Worm (Caenorhabditis elegans) whole organism, L1 larva: ENCODE results near the gene egl-27.

ENCODE experiments used
- C04F5.9 ChIP-seq: sonication (generic microtip); optimal IDR thresholded peaks from 2 replicates; lab custom pipeline; 2016; ENCODE audit warnings: missing genetic modification characterization, missing compliant biosample characterization
- C16A3.4 ChIP-seq: fragments of 150-350 bp; optimal IDR thresholded peaks from 2 replicates; lab custom pipeline; 2014; ENCODE audit warnings: missing biosample characterization, missing genetic modification characterization
- C34B4.2 ChIP-seq: sonication (generic microtip); optimal IDR thresholded peaks from 2 replicates; lab custom pipeline; 2017; ENCODE audit warnings: mild to moderate bottlenecking, missing genetic modification characterization, missing compliant biosample characterization
- F16B12.6 ChIP-seq: fragments of 150-350 bp; optimal IDR thresholded peaks from 2 replicates; lab custom pipeline; 2014; ENCODE audit warnings: missing biosample characterization, missing genetic modification characterization
- Y116A8C.19 ChIP-seq: sonication (generic microtip); optimal IDR thresholded peaks from 2 replicates; lab custom pipeline; 2016; ENCODE audit warnings: missing compliant biosample characterization, missing genetic modification characterization, borderline replicate concordance
- aha-1 ChIP-seq: fragments of 150-350 bp; optimal IDR thresholded peaks from 2 replicates; lab custom pipeline; 2014; ENCODE audit warnings: missing biosample characterization, missing genetic modification characterization
- alr-1 ChIP-seq: fragments of 200-800 bp; sonication (Bioruptor generic); optimal IDR thresholded peaks from 2 replicates; lab custom pipeline; 2018; ENCODE audit warnings: borderline replicate concordance, mild to moderate bottlenecking, missing genetic modification characterization, missing compliant biosample characterization
- aly-2 ChIP-seq: fragments of 150-350 bp; optimal IDR thresholded peaks from 2 replicates; lab custom pipeline; 2014; ENCODE audit warnings: missing biosample characterization, missing genetic modification characterization
- ama-1 ChIP-seq: fragments of 150-350 bp; optimal IDR thresholded peaks from 2 replicates; lab custom pipeline; 2014
- ceh-63 ChIP-seq: fragments of 200-800 bp; sonication (Bioruptor generic); optimal IDR thresholded peaks from 2 replicates; lab custom pipeline; 2018; ENCODE audit warnings: mild to moderate bottlenecking, missing genetic modification characterization, missing compliant biosample characterization
- ceh-90 ChIP-seq: sonication (generic microtip); optimal IDR thresholded peaks from 2 replicates; lab custom pipeline; 2016; ENCODE audit warnings: missing genetic modification characterization, missing compliant biosample characterization
- dsc-1 ChIP-seq: sonication (generic microtip); optimal IDR thresholded peaks from 2 replicates; lab custom pipeline; 2016; ENCODE audit warnings: mild to moderate bottlenecking, missing genetic modification characterization, missing compliant biosample characterization
- efl-1 ChIP-seq, 4 experiments: fragments of 150-350 bp; optimal IDR thresholded peaks in 3 of 4; peaks in 1 of 4; 1 replicate in 1 of 4; 2 replicates in 3 of 4; lab custom pipeline; 2014; ENCODE audit warnings: missing biosample characterization in 2 of 4, missing genetic modification characterization in 2 of 4, missing genetic modification reagents in 2 of 4
- efl-3 ChIP-seq: fragments of 200-800 bp; sonication (Bioruptor generic); optimal IDR thresholded peaks from 2 replicates; lab custom pipeline; 2018; ENCODE audit warnings: mild to moderate bottlenecking, missing genetic modification characterization, missing compliant biosample characterization
- egl-13 ChIP-seq: sonication (generic microtip); optimal IDR thresholded peaks from 2 replicates; lab custom pipeline; 2016; ENCODE audit warnings: missing genotype, missing genetic modification reagents, missing genetic modification characterization, missing compliant biosample characterization
- egl-27 ChIP-seq, 2 experiments: fragments of 150-350 bp in 1 of 2; sonication (generic microtip); optimal IDR thresholded peaks; 3 replicates each; lab custom pipeline; 2017 to 2018; ENCODE audit warnings: missing biosample characterization in 2 of 2, missing genetic modification characterization in 2 of 2, missing genetic modification reagents in 2 of 2
- elt-2 ChIP-seq: sonication (generic microtip); optimal IDR thresholded peaks from 2 replicates; lab custom pipeline; 2016; ENCODE audit warnings: missing genetic modification characterization, mild to moderate bottlenecking, inconsistent platforms, missing compliant biosample characterization, missing genetic modification reagents
- ets-5 ChIP-seq: fragments of 200-800 bp; sonication (Bioruptor generic); IDR thresholded peaks from 2 replicates; pipeline ENCODE4 v1.3.6; 2022; ENCODE audit warnings: missing genetic modification characterization, missing compliant biosample characterization
- fos-1 ChIP-seq: fragments of 150-350 bp; optimal IDR thresholded peaks from 2 replicates; lab custom pipeline; 2014; ENCODE audit warnings: missing biosample characterization, missing genetic modification characterization
- irx-1 ChIP-seq: sonication (generic microtip); optimal IDR thresholded peaks from 2 replicates; lab custom pipeline; 2016; ENCODE audit warnings: missing genetic modification characterization, missing compliant biosample characterization
- isw-1 ChIP-seq: fragments of 200-800 bp; sonication (Bioruptor generic); IDR thresholded peaks from 2 replicates; pipeline ENCODE4 v1.3.6; 2022; ENCODE audit warnings: missing genetic modification characterization, missing compliant biosample characterization
- lin-13 ChIP-seq: fragments of 150-350 bp; optimal IDR thresholded peaks from 2 replicates; lab custom pipeline; 2014; ENCODE audit warnings: missing biosample characterization, missing genetic modification reagents, missing genetic modification characterization
- lin-15B ChIP-seq: fragments of 150-350 bp; sonication (generic microtip); optimal IDR thresholded peaks from 3 replicates; lab custom pipeline; 2014; ENCODE audit warnings: missing biosample characterization, missing genetic modification characterization
- lin-35 ChIP-seq, 2 experiments: fragments of 150-350 bp; optimal IDR thresholded peaks; 2 replicates each; lab custom pipeline; 2014; ENCODE audit warnings: missing biosample characterization in 2 of 2, missing genetic modification characterization in 2 of 2, missing genetic modification reagents in 2 of 2
- lin-39 ChIP-seq: fragments of 150-350 bp; optimal IDR thresholded peaks from 2 replicates; lab custom pipeline; 2014; ENCODE audit warnings: missing biosample characterization, missing genetic modification reagents, missing genetic modification characterization
- lsy-2 ChIP-seq, 2 experiments: fragments of 150-350 bp; optimal IDR thresholded peaks; 2 replicates each; lab custom pipeline; 2014; ENCODE audit warnings: missing biosample characterization in 2 of 2, missing genetic modification characterization in 2 of 2
- mdl-1 ChIP-seq, 2 experiments: fragments of 150-350 bp; optimal IDR thresholded peaks; 2 replicates each; lab custom pipeline; 2014 to 2017; ENCODE audit warnings: missing biosample characterization in 2 of 2, missing genetic modification characterization in 2 of 2, inconsistent platforms in 1 of 2
- mef-2 ChIP-seq: fragments of 150-350 bp; optimal IDR thresholded peaks from 2 replicates; lab custom pipeline; 2014; ENCODE audit warnings: missing biosample characterization, missing genetic modification characterization
- nhr-11 ChIP-seq: fragments of 150-350 bp; optimal IDR thresholded peaks from 2 replicates; lab custom pipeline; 2014; ENCODE audit warnings: missing biosample characterization, missing genetic modification characterization
- nhr-12 ChIP-seq: sonication (generic microtip); optimal IDR thresholded peaks from 2 replicates; lab custom pipeline; 2017; ENCODE audit warnings: missing biosample characterization, missing genetic modification characterization
- nhr-20 ChIP-seq: sonication (generic microtip); optimal IDR thresholded peaks from 2 replicates; lab custom pipeline; 2016; ENCODE audit warnings: mild to moderate bottlenecking, missing genetic modification characterization, missing compliant biosample characterization
- nhr-237 ChIP-seq: fragments of 150-350 bp; optimal IDR thresholded peaks from 2 replicates; lab custom pipeline; 2014; ENCODE audit warnings: missing biosample characterization, missing genetic modification characterization
- nhr-28 ChIP-seq: fragments of 150-350 bp; optimal IDR thresholded peaks from 2 replicates; lab custom pipeline; 2014; ENCODE audit warnings: missing biosample characterization, missing genetic modification characterization
- nhr-71 ChIP-seq: sonication (generic microtip); optimal IDR thresholded peaks from 2 replicates; lab custom pipeline; 2016; ENCODE audit warnings: mild to moderate bottlenecking, missing genetic modification characterization, moderate library complexity, missing compliant biosample characterization
- nhr-77 ChIP-seq: fragments of 150-350 bp; optimal IDR thresholded peaks from 2 replicates; lab custom pipeline; 2014; ENCODE audit warnings: missing biosample characterization, missing genetic modification characterization
- nhr-84 ChIP-seq: sonication (generic microtip); optimal IDR thresholded peaks from 2 replicates; lab custom pipeline; 2017; ENCODE audit warnings: missing biosample characterization, missing genetic modification characterization
- nhr-85 ChIP-seq: sonication (generic microtip); peaks from one replicate; lab custom pipeline; 2016; ENCODE audit warnings: missing genetic modification characterization, inconsistent platforms, missing compliant biosample characterization
- pax-3 ChIP-seq: fragments of 200-800 bp; sonication (Bioruptor generic); optimal IDR thresholded peaks from 2 replicates; lab custom pipeline; 2018; ENCODE audit warnings: mild to moderate bottlenecking, missing genetic modification characterization, moderate library complexity, missing compliant biosample characterization
- pqm-1 ChIP-seq: sonication (generic microtip); optimal IDR thresholded peaks from 3 replicates; lab custom pipeline; 2017; ENCODE audit warnings: missing biosample characterization, missing genetic modification characterization
- rnt-1 ChIP-seq: sonication (generic microtip); optimal IDR thresholded peaks from 2 replicates; lab custom pipeline; 2016; ENCODE audit warnings: mild to moderate bottlenecking, missing genetic modification characterization, moderate library complexity, missing compliant biosample characterization
- skn-1 ChIP-seq: fragments of 150-350 bp; optimal IDR thresholded peaks from 2 replicates; lab custom pipeline; 2014; ENCODE audit warnings: missing biosample characterization, missing genetic modification characterization
- snpc-4 ChIP-seq: fragments of 150-350 bp; optimal IDR thresholded peaks from 2 replicates; lab custom pipeline; 2014; ENCODE audit warnings: missing biosample characterization, missing genetic modification characterization
- sox-4 ChIP-seq: sonication (generic microtip); optimal IDR thresholded peaks from 2 replicates; lab custom pipeline; 2016; ENCODE audit warnings: missing genetic modification characterization, missing compliant biosample characterization
- sptf-1 ChIP-seq: fragments of 150-350 bp; optimal IDR thresholded peaks from 2 replicates; lab custom pipeline; 2014; ENCODE audit warnings: missing biosample characterization, missing genetic modification characterization
- sup-37 ChIP-seq: fragments of 200-800 bp; sonication (Bioruptor generic); optimal IDR thresholded peaks from 2 replicates; lab custom pipeline; 2018; ENCODE audit warnings: mild to moderate bottlenecking, missing genetic modification characterization, missing compliant biosample characterization
- tbx-2 ChIP-seq: sonication (generic microtip); optimal IDR thresholded peaks from 2 replicates; lab custom pipeline; 2016; ENCODE audit warnings: missing genetic modification characterization, missing compliant biosample characterization
- unc-130 ChIP-seq: fragments of 150-350 bp; optimal IDR thresholded peaks from 2 replicates; lab custom pipeline; 2017; ENCODE audit warnings: missing biosample characterization, missing genetic modification characterization, inconsistent platforms
- unc-30 ChIP-seq: sonication (generic microtip); optimal IDR thresholded peaks from 2 replicates; lab custom pipeline; 2017; ENCODE audit warnings: missing biosample characterization, missing genetic modification characterization
- unc-62 ChIP-seq: fragments of 150-350 bp; optimal IDR thresholded peaks from 2 replicates; lab custom pipeline; 2014; ENCODE audit warnings: missing biosample characterization, missing genetic modification reagents, missing genetic modification characterization
- unc-98 ChIP-seq: fragments of 200-800 bp; sonication (Bioruptor generic); IDR thresholded peaks from 2 replicates; pipeline ENCODE4 v1.3.6; 2022; ENCODE audit warnings: missing genetic modification characterization, missing compliant biosample characterization
- zag-1 ChIP-seq: fragments of 150-350 bp; optimal IDR thresholded peaks from 2 replicates; lab custom pipeline; 2014; ENCODE audit warnings: missing biosample characterization, missing genetic modification characterization
- ztf-11 ChIP-seq, 2 experiments: sonication (generic microtip); optimal IDR thresholded peaks; 2 replicates each; lab custom pipeline; 2016 to 2017; ENCODE audit warnings: missing genetic modification characterization in 2 of 2, missing biosample characterization in 1 of 2, missing compliant biosample characterization in 1 of 2

The egl-27 gene

DNA sequence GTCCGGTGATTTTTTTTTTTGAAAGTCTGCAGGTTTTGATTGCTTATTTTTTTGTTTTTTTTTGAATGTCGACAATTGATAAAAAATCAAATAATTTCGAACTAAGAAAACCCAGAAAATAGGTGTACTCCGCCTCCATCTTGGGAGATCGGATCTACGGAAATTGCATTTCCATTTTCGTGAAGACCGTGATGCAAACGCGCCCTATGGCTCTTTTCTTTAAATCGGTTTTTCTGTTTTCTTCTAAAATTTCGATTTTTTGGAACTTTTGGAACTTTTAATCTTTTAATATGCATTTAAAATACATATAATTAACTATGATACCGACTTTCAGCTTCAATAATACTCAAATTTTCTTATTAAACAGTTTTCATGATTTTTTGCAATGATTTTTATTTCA lies 7.2 kb downstream of the egl-27 start:
- TF ChIP-seq Y116A8C.19 (tag; lab: Kevin White, UChicago) (no peak), lin-39 (tag; lab: Kevin White, UChicago) (no peak), C34B4.2 (tag; lab: Kevin White, UChicago) (no peak), ceh-63 (no peak)

DNA sequence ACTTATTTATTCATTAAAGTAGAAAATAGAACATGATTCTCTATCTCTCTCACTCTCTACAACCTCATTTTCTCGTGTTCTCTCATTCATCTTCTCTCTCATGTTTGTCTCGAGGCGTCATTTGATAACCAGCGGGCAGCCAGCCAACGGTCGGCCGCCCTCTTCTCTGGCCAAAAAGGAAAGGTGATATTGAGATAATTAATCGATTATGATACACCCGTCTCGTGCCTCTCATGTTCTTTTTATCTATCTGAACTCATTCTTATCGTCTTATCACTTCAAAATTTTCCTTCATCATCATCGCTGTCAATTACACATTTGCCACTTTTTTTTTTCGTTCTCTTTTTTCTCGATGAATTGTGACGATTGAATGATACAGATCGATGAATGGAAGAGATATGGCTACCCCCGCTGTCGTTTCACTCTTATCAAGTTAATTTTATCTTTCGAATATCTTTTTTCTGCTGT lies 7.9 kb downstream of the egl-27 start:
- no peak for TF ChIP-seq efl-3 (GFP tag; lab: Kevin White, UChicago)
- no peak for TF ChIP-seq nhr-11 (tag; lab: Kevin White, UChicago)
- TF ChIP-seq nhr-12 (tag; lab: Kevin White, UChicago), result no peak
- TF ChIP-seq unc-62 (GFP tag; lab: Kevin White, UChicago), result no peak
- no peak for TF ChIP-seq sup-37 (GFP tag; lab: Kevin White, UChicago)
- no peak for TF ChIP-seq aly-2
- TF ChIP-seq mef-2 (tag; lab: Kevin White, UChicago), result no peak
- TF ChIP-seq nhr-84, result no peak
- TF ChIP-seq rnt-1 (tag; lab: Kevin White, UChicago), result peak; percentile 43
- no peak for TF ChIP-seq ceh-63
- TF ChIP-seq alr-1 (tag; lab: Kevin White, UChicago), result no peak
- TF ChIP-seq snpc-4 (tag; lab: Kevin White, UChicago), result no peak
- TF ChIP-seq lin-15B (tag; lab: Kevin White, UChicago), result no peak
- TF ChIP-seq ama-1 (lab: Kevin White, UChicago), result no peak
- TF ChIP-seq sptf-1 (tag; lab: Kevin White, UChicago), result no peak
- peak in 1 of 2 experiments; percentile 28 for TF ChIP-seq efl-1 (optimal IDR thresholded peaks at IDR 0.05; lab: Kevin White, UChicago)
- peak in 1 of 2 experiments; percentile 90 for TF ChIP-seq efl-1 (GFP tag; optimal IDR thresholded peaks at IDR 0.05 in 1 of 2; lab: Kevin White, UChicago)
- TF ChIP-seq lin-13, result no peak
- TF ChIP-seq nhr-71 (tag; lab: Kevin White, UChicago), result peak; percentile 94
- TF ChIP-seq C04F5.9, result no peak
- TF ChIP-seq sox-4, result no peak
- no peak for TF ChIP-seq isw-1
- TF ChIP-seq nhr-28 (tag; lab: Kevin White, UChicago), result no peak
- peak; percentile 99 for TF ChIP-seq nhr-85
- TF ChIP-seq skn-1 (tag; lab: Kevin White, UChicago), result peak; percentile 35
- no peak for TF ChIP-seq ets-5
- TF ChIP-seq pax-3 (tag; lab: Kevin White, UChicago), result peak; percentile 20
- no peak for TF ChIP-seq zag-1 (tag; lab: Kevin White, UChicago)
- TF ChIP-seq aha-1 (tag; lab: Kevin White, UChicago), result no peak
- no peak for TF ChIP-seq nhr-237
- peak; percentile 35 for TF ChIP-seq C16A3.4 (tag; lab: Kevin White, UChicago)
- TF ChIP-seq lin-35 (GFP tag; optimal IDR thresholded peaks at IDR 0.05; lab: Kevin White, UChicago), result peak in 1 of 2 experiments; percentile 69
- peak; percentile 11 for TF ChIP-seq fos-1 (tag; lab: Kevin White, UChicago)
- TF ChIP-seq nhr-20 (tag; lab: Kevin White, UChicago), result peak; percentile 94
- TF ChIP-seq mdl-1 (tag; optimal IDR thresholded peaks at IDR 0.05; lab: Kevin White, UChicago), result peak in 1 of 2 experiments; percentile 78
- TF ChIP-seq C34B4.2 (tag; lab: Kevin White, UChicago), result no peak
- no peak for TF ChIP-seq unc-30 (tag; lab: Kevin White, UChicago)
- TF ChIP-seq elt-2 (tag; lab: Kevin White, UChicago), result peak; percentile 98
- TF ChIP-seq ztf-11 (tag; optimal IDR thresholded peaks at IDR 0.05; lab: Kevin White, UChicago), result no peak
- peak; percentile 70 for TF ChIP-seq pqm-1 (tag; lab: Kevin White, UChicago)
- no peak for TF ChIP-seq ceh-90 (tag; lab: Kevin White, UChicago)
- TF ChIP-seq unc-98 (GFP tag; lab: Robert Waterston, UW), result no peak
- peak; percentile 26 for TF ChIP-seq nhr-77 (tag; lab: Kevin White, UChicago)
- peak; percentile 64 to 68 for TF ChIP-seq lsy-2 (tag; optimal IDR thresholded peaks at IDR 0.05; lab: Kevin White, UChicago)
- TF ChIP-seq dsc-1, result peak; percentile 58
- TF ChIP-seq irx-1, result no peak
- peak; percentile 85 for TF ChIP-seq tbx-2 (tag; lab: Kevin White, UChicago)
- peak; percentile 98 to 99 for TF ChIP-seq egl-27 (tag; optimal IDR thresholded peaks at IDR 0.05; lab: Kevin White, UChicago)
- TF ChIP-seq egl-13, result no peak
- TF ChIP-seq F16B12.6 (tag; lab: Kevin White, UChicago), result no peak
- no peak for TF ChIP-seq unc-130 (tag; lab: Kevin White, UChicago)
